Fruit fly (Drosophila melanogaster): ENCODE measurements around the gene Sap47.

The Sap47 gene

dm6 chr3R:15898302-15898701 lies 36.6 kb upstream of the Sap47 start (continued):
- no peak for TF ChIP-seq cyc (GFP tag; optimal IDR thresholded peaks at IDR 0.05)
- TF ChIP-seq CG15336 (GFP tag; IDR thresholded peaks at IDR 0.05) = 0 out of 2 replicates have a peak, but pooled peaks have one; percentile 37
- TF ChIP-seq topi (GFP tag; optimal IDR thresholded peaks at IDR 0.05) = no peak
- no peak for TF ChIP-seq lz (GFP tag; optimal IDR thresholded peaks at IDR 0.05)
- peak; percentile 5 for TF ChIP-seq acj6 (GFP tag; optimal IDR thresholded peaks at IDR 0.05)
- TF ChIP-seq Ets21C (GFP tag; optimal IDR thresholded peaks at IDR 0.05) = no peak

dm6 chr3R:15899650-15900049 lies 35.2 kb upstream of the Sap47 start:
- TF ChIP-seq fkh (GFP tag; optimal IDR thresholded peaks at IDR 0.05) = no peak
- TF ChIP-seq CG10669 (GFP tag; optimal IDR thresholded peaks at IDR 0.05) = peak; percentile 72
- peak; percentile 60 for TF ChIP-seq achi (GFP tag; optimal IDR thresholded peaks at IDR 0.05)
- TF ChIP-seq Hr39 (GFP tag; optimal IDR thresholded peaks at IDR 0.05) = peak; percentile 66
- peak; percentile 73 for TF ChIP-seq OdsH (GFP tag; optimal IDR thresholded peaks at IDR 0.05)
- TF ChIP-seq CG8632 (GFP tag; optimal IDR thresholded peaks at IDR 0.05) = peak; percentile 43
- TF ChIP-seq fd85E (GFP tag; optimal IDR thresholded peaks at IDR 0.05) = no peak
- TF ChIP-seq Blimp-1 (GFP tag; optimal IDR thresholded peaks at IDR 0.05) = no peak
- peak; percentile 69 for TF ChIP-seq cyc (GFP tag; optimal IDR thresholded peaks at IDR 0.05)
- peak; percentile 90 for TF ChIP-seq Eip78C (GFP tag)
- TF ChIP-seq svp (GFP tag) = peak; percentile 75
- peak; percentile 68 for TF ChIP-seq CG1621 (tag; optimal IDR thresholded peaks at IDR 0.05)
- peak; percentile 64 for TF ChIP-seq pdm3 (GFP tag; optimal IDR thresholded peaks at IDR 0.05)
- peak; percentile 0 for TF ChIP-seq CG16779 (tag; optimal IDR thresholded peaks at IDR 0.05)
- TF ChIP-seq CG15336 (GFP tag; IDR thresholded peaks at IDR 0.05) = peak; percentile 58
- TF ChIP-seq CG4318 (GFP tag; optimal IDR thresholded peaks at IDR 0.05) = peak; percentile 43
- no peak for TF ChIP-seq Eip93F (GFP tag; optimal IDR thresholded peaks at IDR 0.05)
- TF ChIP-seq net (GFP tag; optimal IDR thresholded peaks at IDR 0.05) = peak; percentile 58
- peak; percentile 42 for TF ChIP-seq CG9139 (GFP tag; optimal IDR thresholded peaks at IDR 0.05)
- peak; percentile 69 for TF ChIP-seq CG32006 (GFP tag; optimal IDR thresholded peaks at IDR 0.05)
- 0 out of 2 replicates have a peak, but pooled peaks have one; percentile 35 for TF ChIP-seq CG11294 (GFP tag; IDR thresholded peaks at IDR 0.05)
- peak; percentile 61 for TF ChIP-seq Hr4 (GFP tag; optimal IDR thresholded peaks at IDR 0.05)
- TF ChIP-seq CG3032 (tag; optimal IDR thresholded peaks at IDR 0.05) = peak; percentile 70
- peak; percentile 56 for TF ChIP-seq CG7368 (GFP tag; optimal IDR thresholded peaks at IDR 0.05)
- peak; percentile 37 for TF ChIP-seq Lpt (GFP tag; optimal IDR thresholded peaks at IDR 0.05)
- peak; percentile 71 for TF ChIP-seq Eip75B (GFP tag; optimal IDR thresholded peaks at IDR 0.05)
- TF ChIP-seq eg (GFP tag; IDR thresholded peaks at IDR 0.05) = peak; percentile 56; the same call in 2 of the 3 replicates
- TF ChIP-seq CG10631 (GFP tag; optimal IDR thresholded peaks at IDR 0.05) = peak; percentile 71
- TF ChIP-seq fd59A (GFP tag; optimal IDR thresholded peaks at IDR 0.05) = peak; percentile 41
- peak; percentile 57 for TF ChIP-seq CG31627 (GFP tag; optimal IDR thresholded peaks at IDR 0.05)
- TF ChIP-seq CG6163 (GFP tag; IDR thresholded peaks at IDR 0.05) = peak; percentile 71
- TF ChIP-seq CG6854 (GFP tag; optimal IDR thresholded peaks at IDR 0.05) = no peak
- TF ChIP-seq Smox (GFP tag; optimal IDR thresholded peaks at IDR 0.05) = peak; percentile 43
- no peak for TF ChIP-seq CG11902 (GFP tag; optimal IDR thresholded peaks at IDR 0.05)
- peak; percentile 43 for TF ChIP-seq Sox102F (GFP tag; optimal IDR thresholded peaks at IDR 0.05)
- TF ChIP-seq salr (GFP tag; optimal IDR thresholded peaks at IDR 0.05) = peak; percentile 41 to 59
- peak; percentile 70 for TF ChIP-seq dsx (GFP tag; optimal IDR thresholded peaks at IDR 0.05; ENCODE audit: poor library complexity, severe bottlenecking)
- peak; percentile 52 for TF ChIP-seq CG8319 (GFP tag; optimal IDR thresholded peaks at IDR 0.05)
- TF ChIP-seq CG6792 (GFP tag; optimal IDR thresholded peaks at IDR 0.05) = peak; percentile 57
- peak; percentile 42 for TF ChIP-seq Ets21C (GFP tag; optimal IDR thresholded peaks at IDR 0.05)
- TF ChIP-seq acj6 (GFP tag; optimal IDR thresholded peaks at IDR 0.05) = peak; percentile 67
- peak; percentile 58 for TF ChIP-seq topi (GFP tag; optimal IDR thresholded peaks at IDR 0.05)
- TF ChIP-seq CG11762 (GFP tag; optimal IDR thresholded peaks at IDR 0.05; ENCODE audit: insufficient read depth) = peak; percentile 50
- TF ChIP-seq Gug (GFP tag; IDR thresholded peaks at IDR 0.05) = peak; percentile 44; the same call in 1 of the 2 replicates
- TF ChIP-seq Met (GFP tag; optimal IDR thresholded peaks at IDR 0.05) = peak; percentile 68
- peak; percentile 48 for TF ChIP-seq vri (GFP tag; optimal IDR thresholded peaks at IDR 0.05)
- peak; percentile 55 for TF ChIP-seq CG6808 (GFP tag; optimal IDR thresholded peaks at IDR 0.05)
- TF ChIP-seq Ets96B (tag; optimal IDR thresholded peaks at IDR 0.05) = peak; percentile 75

All from whole organism, prepupa.